Fruit fly (Drosophila melanogaster) whole organism, wandering third instar larva: ENCODE measurements around the gene beta-Spec.

Source experiments
- Abd-B ChIP-seq: fragments of >200 bp; optimal IDR thresholded peaks from 2 replicates; lab custom pipeline; 2017; ENCODE audit warnings: missing biosample characterization, missing genetic modification characterization
- CG32264 ChIP-seq: fragments of 200-800 bp; sonication (Bioruptor generic); optimal IDR thresholded peaks from 2 replicates; lab custom pipeline; 2016; ENCODE audit warnings: missing biosample characterization, missing genetic modification characterization
- CG9705 ChIP-seq: fragments of 200-800 bp; sonication (Bioruptor generic); optimal IDR thresholded peaks from 2 replicates; lab custom pipeline; 2018; ENCODE audit warnings: missing biosample characterization, mild to moderate bottlenecking, missing genetic modification characterization
- CrebA ChIP-seq: fragments of 200-800 bp; sonication (Bioruptor generic); optimal IDR thresholded peaks from 2 replicates; lab custom pipeline; 2016; ENCODE audit warnings: missing biosample characterization, mild to moderate bottlenecking, missing genetic modification characterization, borderline replicate concordance
- Dfd ChIP-seq: fragments of >200 bp; optimal IDR thresholded peaks from 2 replicates; lab custom pipeline; 2017; ENCODE audit warnings: missing biosample characterization, missing genetic modification characterization
- GATAd ChIP-seq: sonication (Bioruptor generic); optimal IDR thresholded peaks from 2 replicates; lab custom pipeline; 2016; ENCODE audit warnings: missing biosample characterization, missing genetic modification characterization
- HLH106 ChIP-seq: fragments of 200-800 bp; optimal IDR thresholded peaks from 3 replicates; lab custom pipeline; 2019; ENCODE audit warnings: missing biosample characterization, mild to moderate bottlenecking, missing genetic modification characterization, moderate library complexity
- Hnf4 ChIP-seq: fragments of 200-800 bp; sonication (Bioruptor generic); optimal IDR thresholded peaks from 2 replicates; lab custom pipeline; 2016; ENCODE audit warnings: missing biosample characterization, mild to moderate bottlenecking, missing genetic modification characterization
- Hr78 ChIP-seq: fragments of >200 bp; optimal IDR thresholded peaks from 2 replicates; lab custom pipeline; 2017; ENCODE audit warnings: missing biosample characterization, missing genetic modification characterization
- Hr83 ChIP-seq: fragments of 200-300 bp; sonication (Bioruptor generic); optimal IDR thresholded peaks from 2 replicates; lab custom pipeline; 2016; ENCODE audit warnings: missing biosample characterization, mild to moderate bottlenecking, missing genetic modification characterization, moderate library complexity; ENCODE audit not compliant: poor library complexity, severe bottlenecking
- Jra ChIP-seq: sonication (Bioruptor generic); optimal IDR thresholded peaks from 2 replicates; lab custom pipeline; 2016; ENCODE audit warnings: missing biosample characterization, missing genetic modification characterization
- Mio ChIP-seq: sonication (Bioruptor generic); optimal IDR thresholded peaks from 2 replicates; lab custom pipeline; 2016; ENCODE audit warnings: missing biosample characterization, missing genetic modification characterization
- Myc ChIP-seq: fragments of >200 bp; optimal IDR thresholded peaks from 2 replicates; lab custom pipeline; 2017
- N ChIP-seq: fragments of >200 bp; optimal IDR thresholded peaks from 2 replicates; lab custom pipeline; 2018; ENCODE audit warnings: missing biosample characterization, missing external identifiers, missing genetic modification characterization
- OdsH ChIP-seq: fragments of 200-800 bp; sonication (Bioruptor generic); optimal IDR thresholded peaks from 2 replicates; lab custom pipeline; 2016; ENCODE audit warnings: missing biosample characterization, mild to moderate bottlenecking, missing genetic modification characterization
- Rel ChIP-seq, 2 experiments: fragments of 200-800 bp; sonication (Bioruptor generic) in 1 of 2; optimal IDR thresholded peaks; 2 replicates in 1 of 2; 3 replicates in 1 of 2; lab custom pipeline; 2016 to 2019; ENCODE audit warnings: mild to moderate bottlenecking in 2 of 2, missing biosample characterization in 2 of 2, missing genetic modification characterization in 2 of 2, moderate library complexity in 1 of 2
- Sp1 ChIP-seq: fragments of 200-800 bp; sonication (Bioruptor generic); optimal IDR thresholded peaks from 3 replicates; lab custom pipeline; 2019; ENCODE audit warnings: missing biosample characterization, mild to moderate bottlenecking, missing genetic modification characterization, moderate library complexity
- Vsx2 ChIP-seq: fragments of 200-300, 225-300 bp; sonication (Bioruptor generic); optimal IDR thresholded peaks from 2 replicates; lab custom pipeline; 2018; ENCODE audit warnings: missing biosample characterization, missing genetic modification characterization; ENCODE audit not compliant: partially characterized antibody
- brk ChIP-seq: fragments of 200-800 bp; sonication (Bioruptor generic); optimal IDR thresholded peaks from 2 replicates; lab custom pipeline; 2016; ENCODE audit warnings: missing biosample characterization, mild to moderate bottlenecking, missing genetic modification characterization
- dl ChIP-seq, 2 experiments: fragments of 175-275, 200-275 bp in 1 of 2; fragments of 200-275 bp in 1 of 2; sonication (Bioruptor generic); optimal IDR thresholded peaks; lab custom pipeline; 2018; ENCODE audit warnings: mild to moderate bottlenecking in 2 of 2, missing biosample characterization in 2 of 2, missing genetic modification characterization in 2 of 2, moderate library complexity in 2 of 2; ENCODE audit not compliant: partially characterized antibody in 2 of 2, insufficient read depth in 1 of 2
- dmrt93B ChIP-seq: fragments of 200-800 bp; sonication (Bioruptor generic); optimal IDR thresholded peaks from 2 replicates; lab custom pipeline; 2018; ENCODE audit warnings: missing biosample characterization, mild to moderate bottlenecking, missing genetic modification characterization
- dsf ChIP-seq: sonication (Bioruptor generic); optimal IDR thresholded peaks from 2 replicates; lab custom pipeline; 2016; ENCODE audit warnings: missing biosample characterization, missing genetic modification characterization, borderline replicate concordance
- ey ChIP-seq: fragments of 200-800 bp; sonication (Bioruptor generic); optimal IDR thresholded peaks from 2 replicates; lab custom pipeline; 2016; ENCODE audit warnings: missing biosample characterization, missing genetic modification characterization
- fru ChIP-seq: fragments of 200-800 bp; sonication (Bioruptor generic); optimal IDR thresholded peaks from 3 replicates; lab custom pipeline; 2016; ENCODE audit warnings: missing biosample characterization, mild to moderate bottlenecking, missing genetic modification characterization
- h ChIP-seq: fragments of 200-800 bp; sonication (Bioruptor generic); optimal IDR thresholded peaks from 3 replicates; lab custom pipeline; 2016; ENCODE audit warnings: missing biosample characterization, mild to moderate bottlenecking, missing genetic modification characterization
- jim ChIP-seq: fragments of 175-275, 200-325 bp; sonication (Bioruptor generic); optimal IDR thresholded peaks from 2 replicates; lab custom pipeline; 2016; ENCODE audit warnings: missing biosample characterization, mild to moderate bottlenecking, missing genetic modification characterization
- lola ChIP-seq: fragments of >200 bp; optimal IDR thresholded peaks from 2 replicates; lab custom pipeline; 2017; ENCODE audit warnings: missing biosample characterization, missing genetic modification characterization
- pan ChIP-seq: fragments of >200 bp; optimal IDR thresholded peaks from 2 replicates; lab custom pipeline; 2017
- rgr ChIP-seq: fragments of 200-800 bp; sonication (Bioruptor generic); optimal IDR thresholded peaks from 3 replicates; lab custom pipeline; 2016; ENCODE audit warnings: missing biosample characterization, mild to moderate bottlenecking, missing genetic modification characterization
- sage ChIP-seq: fragments of 200-800 bp; sonication (Bioruptor generic); optimal IDR thresholded peaks from 2 replicates; lab custom pipeline; 2016; ENCODE audit warnings: missing biosample characterization, mild to moderate bottlenecking, missing genetic modification characterization
- sv ChIP-seq: fragments of 200-800 bp; sonication (Bioruptor generic); optimal IDR thresholded peaks from 3 replicates; lab custom pipeline; 2016; ENCODE audit warnings: missing biosample characterization, missing genetic modification characterization
- tai ChIP-seq: sonication (Bioruptor generic); optimal IDR thresholded peaks from 2 replicates; lab custom pipeline; 2016; ENCODE audit warnings: missing biosample characterization, missing genetic modification characterization
- usp ChIP-seq: fragments of >200 bp; optimal IDR thresholded peaks from 2 replicates; lab custom pipeline; 2017; ENCODE audit warnings: missing biosample characterization, missing genetic modification characterization
- woc ChIP-seq: sonication (Bioruptor generic); optimal IDR thresholded peaks from 2 replicates; lab custom pipeline; 2016; ENCODE audit warnings: missing biosample characterization, mild to moderate bottlenecking, missing genetic modification characterization

The beta-Spec gene

DNA sequence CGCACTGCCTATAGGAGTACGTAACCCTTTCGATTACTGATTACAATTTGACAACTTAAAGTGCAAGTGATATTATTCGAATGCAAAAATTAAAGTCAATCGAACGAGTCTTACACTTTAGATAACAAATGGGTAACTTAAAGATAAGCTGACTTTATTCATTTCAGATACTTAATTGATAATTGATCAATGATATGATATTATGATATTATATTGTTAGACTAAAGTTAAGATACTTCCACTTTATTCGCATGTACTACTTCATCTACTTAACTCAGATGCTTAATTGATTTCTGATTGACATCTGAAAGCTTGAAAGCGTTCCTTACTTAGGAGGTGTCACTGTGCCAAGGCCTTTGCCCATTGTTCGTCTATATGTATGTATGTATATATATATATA, 29.0 kb downstream of the beta-Spec start:
- TF ChIP-seq lola (GFP tag; lab: Kevin White, UChicago) (no peak), CG32264 (no peak), jim (GFP tag; lab: Kevin White, UChicago) (no peak), Myc (no peak), dsf (GFP tag; lab: Kevin White, UChicago) (no peak), Hr83 (GFP tag; lab: Kevin White, UChicago) (no peak), usp (GFP tag; lab: Kevin White, UChicago) (no peak), N (GFP tag; lab: Kevin White, UChicago) (no peak), CG9705 (no peak), brk (GFP tag; lab: Kevin White, UChicago) (no peak), CrebA (no peak), rgr (GFP tag; lab: Kevin White, UChicago) (no peak), tai (GFP tag; lab: Kevin White, UChicago) (no peak), pan (lab: Kevin White, UChicago) (no peak), Dfd (GFP tag; lab: Kevin White, UChicago) (no peak), Rel (GFP tag; optimal IDR thresholded peaks at IDR 0.05; lab: Kevin White, UChicago) (no peak), Rel (tag; optimal IDR thresholded peaks at IDR 0.05; lab: Kevin White, UChicago) (no peak), OdsH (GFP tag; lab: Kevin White, UChicago) (no peak)
- TF ChIP-seq, all 38 proteins: peak for 0

DNA sequence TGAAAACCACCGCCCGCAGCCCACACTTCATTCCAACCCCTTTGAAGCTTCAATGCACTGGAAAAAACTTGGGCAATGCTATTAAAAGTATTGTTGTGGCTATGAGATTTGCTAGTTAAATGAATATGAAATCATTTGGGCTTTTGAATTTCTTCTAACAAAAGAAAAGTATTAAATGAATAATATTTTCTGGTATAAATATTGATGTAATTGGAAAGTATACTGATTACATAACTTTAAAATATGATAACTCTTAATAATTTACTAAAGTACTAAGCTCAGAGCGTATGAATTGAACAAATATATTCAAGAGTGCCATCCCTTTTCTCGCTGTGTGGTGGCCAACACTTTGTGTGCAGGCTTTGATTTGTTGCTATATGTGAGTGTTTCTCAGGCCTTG, 35.6 kb downstream of the beta-Spec start:
- TF ChIP-seq Rel (GFP tag; optimal IDR thresholded peaks at IDR 0.05; lab: Kevin White, UChicago) (no peak), Rel (tag; optimal IDR thresholded peaks at IDR 0.05; lab: Kevin White, UChicago) (no peak), woc (GFP tag; lab: Kevin White, UChicago) (no peak), lola (GFP tag; lab: Kevin White, UChicago) (no peak), Hr83 (GFP tag; lab: Kevin White, UChicago) (no peak), sv (GFP tag; lab: Kevin White, UChicago) (no peak), Abd-B (no peak), GATAd (no peak), N (GFP tag; lab: Kevin White, UChicago) (no peak), brk (GFP tag; lab: Kevin White, UChicago) (no peak), dl (GFP tag; optimal IDR thresholded peaks at IDR 0.05; lab: Kevin White, UChicago; ENCODE audit: insufficient read depth in 1 of 2, partially characterized antibody in 2 of 2) (no peak), ey (GFP tag; lab: Kevin White, UChicago) (no peak), Hnf4 (no peak)

DNA sequence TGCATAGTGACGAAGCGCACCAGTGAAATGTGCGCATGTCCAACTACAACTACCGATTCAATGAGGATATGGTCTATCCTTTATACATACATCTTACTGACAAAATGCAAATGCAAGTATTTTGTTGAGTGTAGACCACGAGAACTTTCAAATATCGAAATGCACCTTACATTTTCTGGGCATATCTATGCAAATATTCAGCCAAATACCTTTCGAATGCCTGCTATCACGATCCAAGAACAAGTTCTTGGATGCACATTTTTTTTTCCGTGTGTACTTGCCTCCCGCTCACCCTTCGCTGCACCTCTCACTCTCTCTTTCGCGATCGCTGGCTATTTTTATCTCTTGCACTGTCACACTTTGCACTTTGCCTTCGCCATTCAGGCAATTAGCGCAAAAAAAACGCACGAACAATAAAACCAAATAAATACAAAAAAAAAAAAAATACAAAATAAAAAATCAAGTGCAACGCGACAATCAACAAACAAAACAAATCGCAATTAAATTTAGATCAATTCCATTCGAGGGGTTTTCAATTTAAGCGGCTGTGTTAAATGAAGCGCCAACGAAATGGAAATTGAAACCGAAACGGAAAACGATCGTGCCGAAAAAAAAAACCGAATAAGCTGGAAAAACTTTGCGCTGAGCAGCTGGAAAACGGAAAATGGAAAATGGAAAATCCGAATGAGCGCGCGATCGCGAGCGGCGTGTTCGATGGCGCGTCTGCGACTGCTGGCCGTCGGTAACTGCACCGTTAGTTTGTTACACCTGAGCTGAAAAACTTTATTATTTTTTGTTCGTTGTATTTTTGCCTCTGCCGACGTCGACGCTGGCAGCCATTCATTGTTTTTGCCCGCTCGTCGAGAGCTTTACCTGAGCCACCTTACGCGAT, 37.1 kb downstream of the beta-Spec start:
- TF ChIP-seq h (no peak), CG32264 (no peak), sv (GFP tag; lab: Kevin White, UChicago) (no peak), Jra (GFP tag; lab: Kevin White, UChicago) (no peak), Myc (no peak), Sp1 (GFP tag; lab: Kevin White, UChicago) (no peak), dl (GFP tag; optimal IDR thresholded peaks at IDR 0.05; lab: Kevin White, UChicago; ENCODE audit: insufficient read depth in 1 of 2, partially characterized antibody in 2 of 2) (no peak), N (GFP tag; lab: Kevin White, UChicago) (no peak), GATAd (no peak), dmrt93B (GFP tag; lab: Kevin White, UChicago) (no peak), brk (GFP tag; lab: Kevin White, UChicago) (no peak), CG9705 (no peak), dsf (GFP tag; lab: Kevin White, UChicago) (no peak), Vsx2 (GFP tag; lab: Kevin White, UChicago) (no peak), jim (GFP tag; lab: Kevin White, UChicago) (no peak), OdsH (GFP tag; lab: Kevin White, UChicago) (no peak), Hr83 (GFP tag; lab: Kevin White, UChicago) (no peak), woc (GFP tag; lab: Kevin White, UChicago) (no peak)
- TF ChIP-seq, all 38 proteins: peak for 0

DNA sequence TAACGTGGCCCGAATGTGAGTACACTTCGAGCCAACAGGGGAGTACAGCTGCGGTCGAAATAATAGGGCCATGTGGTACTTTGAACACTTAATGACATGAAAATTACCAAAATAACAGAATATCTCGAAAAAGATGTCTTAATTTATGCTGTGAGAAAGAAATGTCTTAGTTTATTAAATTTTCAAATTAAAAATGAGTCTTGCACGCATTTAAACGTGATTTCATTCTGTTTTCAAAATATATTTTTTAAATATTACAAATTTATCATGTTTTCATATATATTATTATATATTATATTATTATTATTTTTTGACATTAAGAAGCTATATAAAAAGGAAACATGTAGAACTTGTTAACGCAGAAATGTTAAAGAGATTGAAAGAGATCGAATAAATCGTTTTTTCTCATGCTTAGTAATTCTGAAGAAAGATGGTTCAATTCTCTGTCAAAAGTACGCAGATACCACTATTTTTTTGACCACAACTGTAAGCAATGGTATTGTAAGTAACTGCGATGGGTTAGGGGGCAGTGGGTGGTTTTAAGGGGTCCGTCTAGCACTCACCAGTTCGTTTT, 37.8 kb downstream of the beta-Spec start:
- TF ChIP-seq CrebA (no peak), Abd-B (no peak), Sp1 (GFP tag; lab: Kevin White, UChicago) (no peak), HLH106 (tag; lab: Kevin White, UChicago) (no peak), lola (GFP tag; lab: Kevin White, UChicago) (no peak), ey (GFP tag; lab: Kevin White, UChicago) (no peak), Mio (GFP tag; lab: Kevin White, UChicago) (no peak), dl (GFP tag; optimal IDR thresholded peaks at IDR 0.05; lab: Kevin White, UChicago; ENCODE audit: insufficient read depth in 1 of 2, partially characterized antibody in 2 of 2) (no peak), sv (GFP tag; lab: Kevin White, UChicago) (no peak), brk (GFP tag; lab: Kevin White, UChicago) (no peak), sage (GFP tag; lab: Kevin White, UChicago) (no peak), tai (GFP tag; lab: Kevin White, UChicago) (no peak), pan (lab: Kevin White, UChicago) (no peak), fru (GFP tag; lab: Kevin White, UChicago) (no peak), rgr (GFP tag; lab: Kevin White, UChicago) (no peak), Vsx2 (GFP tag; lab: Kevin White, UChicago) (no peak), h (no peak), Hr78 (no peak)
